Fruit fly (Drosophila melanogaster) whole organism, prepupa: Measurements from ENCODE around the gene CheB38a.
A peak's percentile ranks its signal among the peaks of the same experiment; 100 is the strongest.

Experiments used
- CG10631 ChIP-seq: fragments of 200-800 bp; sonication (Bioruptor generic); optimal IDR thresholded peaks from 2 replicates; lab custom pipeline; 2016; ENCODE audit warnings: missing biosample characterization, missing genetic modification characterization
- CG11902 ChIP-seq: fragments of 200-800 bp; sonication (Bioruptor generic); optimal IDR thresholded peaks from 3 replicates; lab custom pipeline; 2016; ENCODE audit warnings: missing biosample characterization, missing genetic modification characterization
- CG15336 ChIP-seq: fragments of 200-800 bp; sonication (Bioruptor generic); IDR thresholded peaks from 2 replicates; pipeline ENCODE4 v1.3.6; 2022; ENCODE audit warnings: missing biosample characterization, missing genetic modification characterization
- CG1621 ChIP-seq: fragments of 200-800 bp; sonication (Bioruptor generic); optimal IDR thresholded peaks from 3 replicates; lab custom pipeline; 2018; ENCODE audit warnings: missing biosample characterization, mild to moderate bottlenecking, missing genetic modification characterization
- CG16779 ChIP-seq: fragments of 200-800 bp; sonication (Bioruptor generic); optimal IDR thresholded peaks from 3 replicates; lab custom pipeline; 2017; ENCODE audit warnings: missing biosample characterization, mild to moderate bottlenecking, missing genetic modification characterization
- CG3032 ChIP-seq: fragments of 200-800 bp; optimal IDR thresholded peaks from 2 replicates; lab custom pipeline; 2019; ENCODE audit warnings: missing biosample characterization, mild to moderate bottlenecking, missing genetic modification characterization, moderate library complexity
- CG31627 ChIP-seq: fragments of 200-800 bp; sonication (Bioruptor generic); optimal IDR thresholded peaks from 3 replicates; lab custom pipeline; 2016; ENCODE audit warnings: missing biosample characterization, missing genetic modification characterization
- CG34406 ChIP-seq: fragments of 200-800 bp; sonication (Bioruptor generic); optimal IDR thresholded peaks from 3 replicates; lab custom pipeline; 2016; ENCODE audit warnings: missing biosample characterization, missing genetic modification characterization
- CG3919 ChIP-seq: fragments of 200-800 bp; sonication (Bioruptor generic); optimal IDR thresholded peaks from 3 replicates; lab custom pipeline; 2016; ENCODE audit warnings: missing biosample characterization, missing genetic modification characterization
- CG4318 ChIP-seq: fragments of 200-800 bp; sonication (Bioruptor generic); optimal IDR thresholded peaks from 3 replicates; lab custom pipeline; 2017; ENCODE audit warnings: missing biosample characterization, mild to moderate bottlenecking, missing genetic modification characterization
- CG6163 ChIP-seq: fragments of 200-800 bp; sonication (Bioruptor generic); IDR thresholded peaks from 3 replicates; pipeline ENCODE4 v1.3.6; 2022; ENCODE audit warnings: missing biosample characterization, missing genetic modification characterization
- CG6276 ChIP-seq: fragments of 200-800 bp; sonication (Bioruptor generic); optimal IDR thresholded peaks from 2 replicates; lab custom pipeline; 2017; ENCODE audit warnings: missing biosample characterization, mild to moderate bottlenecking, missing genetic modification characterization
- CG6808 ChIP-seq: fragments of 200-800 bp; sonication (Bioruptor generic); optimal IDR thresholded peaks from 3 replicates; lab custom pipeline; 2017; ENCODE audit warnings: missing biosample characterization, missing genetic modification characterization, mild to moderate bottlenecking, moderate library complexity, missing genetic modification reagents
- CG6854 ChIP-seq: fragments of 200-800 bp; sonication (Bioruptor generic); optimal IDR thresholded peaks from 2 replicates; lab custom pipeline; 2017; ENCODE audit warnings: missing biosample characterization, mild to moderate bottlenecking, missing genetic modification characterization
- CG8119 ChIP-seq: fragments of 200-800 bp; sonication (Bioruptor generic); IDR thresholded peaks from 3 replicates; pipeline ENCODE4 v1.3.6; 2022; ENCODE audit warnings: missing biosample characterization, missing genetic modification characterization
- CG9139 ChIP-seq: fragments of 200-800 bp; sonication (Bioruptor generic); optimal IDR thresholded peaks from 3 replicates; lab custom pipeline; 2017; ENCODE audit warnings: missing biosample characterization, mild to moderate bottlenecking, missing genetic modification characterization
- Eip75B ChIP-seq: fragments of 200-800 bp; sonication (Bioruptor generic); optimal IDR thresholded peaks from 3 replicates; lab custom pipeline; 2016; ENCODE audit warnings: missing biosample characterization, missing genetic modification characterization
- Eip93F ChIP-seq: fragments of 200-800 bp; sonication (Bioruptor generic); optimal IDR thresholded peaks from 2 replicates; lab custom pipeline; 2016; ENCODE audit warnings: missing biosample characterization, mild to moderate bottlenecking, missing genetic modification characterization
- Ets21C ChIP-seq: fragments of 200-800 bp; sonication (Bioruptor generic); optimal IDR thresholded peaks from 3 replicates; lab custom pipeline; 2016; ENCODE audit warnings: missing biosample characterization, missing genetic modification characterization
- Ets96B ChIP-seq: fragments of 200-800 bp; optimal IDR thresholded peaks from 2 replicates; lab custom pipeline; 2019; ENCODE audit warnings: missing biosample characterization, mild to moderate bottlenecking, missing genetic modification characterization, moderate library complexity
- Gug ChIP-seq: fragments of 200-800 bp; sonication (Bioruptor generic); IDR thresholded peaks from 2 replicates; pipeline ENCODE4 v1.3.6; 2022; ENCODE audit warnings: missing biosample characterization, missing genetic modification characterization
- Hr38 ChIP-seq: sonication (Bioruptor generic); optimal IDR thresholded peaks from 2 replicates; lab custom pipeline; 2016; ENCODE audit warnings: missing biosample characterization, missing genetic modification characterization
- Hr39 ChIP-seq: fragments of 200-800 bp; sonication (Bioruptor generic); optimal IDR thresholded peaks from 2 replicates; lab custom pipeline; 2016; ENCODE audit warnings: missing biosample characterization, missing genetic modification characterization
- Hr4 ChIP-seq: fragments of 200-800 bp; sonication (Bioruptor generic); optimal IDR thresholded peaks from 3 replicates; lab custom pipeline; 2016; ENCODE audit warnings: missing biosample characterization, missing genetic modification characterization
- Lpt ChIP-seq: fragments of 200-800 bp; sonication (Bioruptor generic); optimal IDR thresholded peaks from 3 replicates; lab custom pipeline; 2016; ENCODE audit warnings: missing biosample characterization, missing genetic modification characterization
- Met ChIP-seq: fragments of 200-800 bp; sonication (Bioruptor generic); optimal IDR thresholded peaks from 3 replicates; lab custom pipeline; 2016; ENCODE audit warnings: missing biosample characterization, missing genetic modification characterization
- Smox ChIP-seq: fragments of 200-800 bp; sonication (Bioruptor generic); optimal IDR thresholded peaks from 3 replicates; lab custom pipeline; 2016; ENCODE audit warnings: missing biosample characterization, missing genetic modification characterization
- Sox14 ChIP-seq: fragments of 200-800 bp; sonication (Bioruptor generic); optimal IDR thresholded peaks from 3 replicates; lab custom pipeline; 2016; ENCODE audit warnings: missing biosample characterization, missing genetic modification characterization
- Sox15 ChIP-seq: fragments of 200-800 bp; sonication (Bioruptor generic); optimal IDR thresholded peaks from 3 replicates; lab custom pipeline; 2016; ENCODE audit warnings: missing biosample characterization, missing genetic modification characterization
- achi ChIP-seq: fragments of 200-800 bp; sonication (Bioruptor generic); optimal IDR thresholded peaks from 3 replicates; lab custom pipeline; 2016; ENCODE audit warnings: missing biosample characterization, missing genetic modification characterization
- acj6 ChIP-seq: fragments of 200-800 bp; sonication (Bioruptor generic); optimal IDR thresholded peaks from 3 replicates; lab custom pipeline; 2016; ENCODE audit warnings: missing biosample characterization, missing genetic modification characterization
- cyc ChIP-seq: fragments of 200-800 bp; sonication (Bioruptor generic); optimal IDR thresholded peaks from 3 replicates; lab custom pipeline; 2016; ENCODE audit warnings: missing biosample characterization, missing genetic modification characterization
- dac ChIP-seq: fragments of 200-800 bp; sonication (Bioruptor generic); optimal IDR thresholded peaks from 2 replicates; lab custom pipeline; 2017; ENCODE audit warnings: missing biosample characterization, mild to moderate bottlenecking, missing genetic modification characterization
- dsx ChIP-seq: fragments of 200-800 bp; optimal IDR thresholded peaks from 3 replicates; lab custom pipeline; 2019; ENCODE audit warnings: missing biosample characterization, mild to moderate bottlenecking, missing genetic modification characterization, moderate library complexity; ENCODE audit not compliant: poor library complexity, severe bottlenecking
- eg ChIP-seq: fragments of 200-800 bp; sonication (Bioruptor generic); IDR thresholded peaks from 3 replicates; pipeline ENCODE4 v1.3.6; 2022; ENCODE audit warnings: missing biosample characterization, missing genetic modification characterization
- fkh ChIP-seq: fragments of 200-800 bp; sonication (Bioruptor generic); optimal IDR thresholded peaks from 3 replicates; lab custom pipeline; 2017; ENCODE audit warnings: missing biosample characterization, mild to moderate bottlenecking, missing genetic modification characterization, moderate library complexity
- lz ChIP-seq: fragments of 200-800 bp; sonication (Bioruptor generic); optimal IDR thresholded peaks from 3 replicates; lab custom pipeline; 2016; ENCODE audit warnings: missing biosample characterization, missing genetic modification characterization
- net ChIP-seq: fragments of 200-800 bp; sonication (Bioruptor generic); optimal IDR thresholded peaks from 3 replicates; lab custom pipeline; 2016; ENCODE audit warnings: missing biosample characterization, missing genetic modification characterization
- spab ChIP-seq: fragments of 200-800 bp; sonication (Bioruptor generic); optimal IDR thresholded peaks from 2 replicates; lab custom pipeline; 2017; ENCODE audit warnings: missing biosample characterization, mild to moderate bottlenecking, missing genetic modification characterization, missing genetic modification reagents
- ss ChIP-seq, 2 experiments: fragments of 200-800 bp; sonication (Bioruptor generic); optimal IDR thresholded peaks; 2 replicates in 1 of 2; 3 replicates in 1 of 2; lab custom pipeline; 2017 to 2018; ENCODE audit warnings: mild to moderate bottlenecking in 2 of 2, missing biosample characterization in 2 of 2, missing genetic modification characterization in 2 of 2, moderate library complexity in 1 of 2
- svp ChIP-seq: fragments of 200-800 bp; sonication (Bioruptor generic); peaks from one replicate; lab custom pipeline; 2016; ENCODE audit warnings: missing biosample characterization, missing genetic modification characterization
- vri ChIP-seq: fragments of 200-800 bp; sonication (Bioruptor generic); optimal IDR thresholded peaks from 3 replicates; lab custom pipeline; 2016; ENCODE audit warnings: missing biosample characterization, mild to moderate bottlenecking, missing genetic modification characterization

Gene CheB38a

dm6 chr2L:20828701-20829100 lies 10.4 kb upstream of the CheB38a start:
- TF ChIP-seq Eip93F (GFP tag; lab: Kevin White, UChicago) (no peak), acj6 (GFP tag; lab: Kevin White, UChicago) (no peak), CG8119 (GFP tag; lab: Robert Waterston, UW) (no peak), fkh (no peak), svp (GFP tag; lab: Kevin White, UChicago) (no peak), Ets96B (tag; lab: Kevin White, UChicago) (no peak), Hr38 (GFP tag; lab: Kevin White, UChicago) (no peak), Hr4 (no peak), Sox15 (GFP tag; lab: Kevin White, UChicago) (no peak)
- TF ChIP-seq, all 60 proteins: peak for 0

DNA sequence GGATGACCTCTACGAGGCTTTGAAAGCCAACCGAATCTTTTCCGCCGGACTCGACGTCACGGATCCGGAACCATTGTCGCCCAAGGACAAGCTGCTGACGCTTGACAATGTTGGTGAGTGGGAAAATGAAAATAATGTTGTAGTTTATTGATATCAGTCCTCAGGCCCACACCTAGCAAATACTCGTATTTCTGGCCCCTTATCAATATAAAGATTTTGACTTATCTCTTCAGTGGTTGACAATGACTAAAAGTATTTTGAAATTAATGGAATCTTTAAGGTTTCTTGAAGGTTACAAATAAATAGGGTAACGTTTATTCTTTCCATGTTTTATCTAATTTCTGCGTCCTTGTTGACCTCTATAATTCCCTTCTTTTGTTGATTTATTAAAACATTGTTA lies 8.7 kb upstream of the CheB38a start:
- TF ChIP-seq Smox (no peak), CG4318 (GFP tag; lab: Kevin White, UChicago) (no peak), CG15336 (GFP tag; lab: Robert Waterston, UW) (no peak), CG6808 (no peak), CG34406 (GFP tag; lab: Kevin White, UChicago) (no peak), acj6 (GFP tag; lab: Kevin White, UChicago) (no peak), CG3032 (tag; lab: Kevin White, UChicago) (no peak), CG16779 (tag; lab: Kevin White, UChicago) (no peak), CG11902 (GFP tag; lab: Kevin White, UChicago) (no peak), CG8119 (GFP tag; lab: Robert Waterston, UW) (no peak), spab (GFP tag; lab: Kevin White, UChicago) (no peak), dac (no peak), CG6276 (GFP tag; lab: Kevin White, UChicago) (no peak)

- TF ChIP-seq Eip75B (GFP tag; lab: Kevin White, UChicago) = no peak
- no peak for TF ChIP-seq lz
- no peak for TF ChIP-seq CG4318 (GFP tag; lab: Kevin White, UChicago)
- no peak for TF ChIP-seq dac
- TF ChIP-seq Sox14 = no peak
- TF ChIP-seq svp (GFP tag; lab: Kevin White, UChicago) = no peak
- TF ChIP-seq CG6163 = no peak
- TF ChIP-seq CG34406 (GFP tag; lab: Kevin White, UChicago) = no peak
- no peak for TF ChIP-seq acj6 (GFP tag; lab: Kevin White, UChicago)
- no peak for TF ChIP-seq fkh
- TF ChIP-seq Hr39 (GFP tag; lab: Kevin White, UChicago) = no peak
- TF ChIP-seq Ets21C = no peak
- TF ChIP-seq achi (GFP tag; lab: Kevin White, UChicago) = no peak
- no peak for TF ChIP-seq vri (GFP tag; lab: Kevin White, UChicago)
- no peak for TF ChIP-seq net (GFP tag; lab: Kevin White, UChicago)
- TF ChIP-seq Hr38 (GFP tag; lab: Kevin White, UChicago) = no peak
- TF ChIP-seq CG6808 = no peak
- TF ChIP-seq Lpt (GFP tag; lab: Kevin White, UChicago) = no peak
- TF ChIP-seq cyc = no peak
- TF ChIP-seq CG3919 (GFP tag; lab: Kevin White, UChicago) = no peak
- TF ChIP-seq, all 60 proteins: peak for 0
These were observed 7.9 kb upstream of the CheB38a start for dm6 chr2L:20826226-20826625.

DNA sequence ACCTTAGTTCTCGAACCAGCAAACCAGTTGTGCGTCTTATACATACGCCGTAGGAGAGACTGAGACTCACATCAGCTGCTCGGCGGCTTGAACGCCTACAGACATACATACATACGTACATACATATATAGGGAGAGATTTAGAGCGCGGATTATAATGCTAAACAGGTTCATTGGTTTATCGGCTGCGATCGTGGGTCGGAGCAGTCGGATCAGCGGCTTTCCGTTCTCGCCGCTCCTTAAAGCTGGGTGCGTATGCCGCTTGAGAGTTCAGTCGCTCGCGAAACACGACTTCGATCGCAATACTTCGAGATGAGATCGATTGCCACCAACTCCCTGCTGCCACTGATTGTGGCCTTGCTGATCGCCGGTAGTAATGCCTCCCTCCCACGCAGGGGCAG lies 6.9 kb upstream of the CheB38a start:
- no peak for TF ChIP-seq CG31627
- peak; percentile 38; the same call in 2 of the 3 replicates for TF ChIP-seq eg
- peak; percentile 3 for TF ChIP-seq CG10631 (GFP tag; lab: Kevin White, UChicago)
- TF ChIP-seq Hr39 (GFP tag; lab: Kevin White, UChicago) = no peak
- 0 out of 2 replicates have a peak, but pooled peaks have one; percentile 12 for TF ChIP-seq CG15336 (GFP tag; lab: Robert Waterston, UW)
- no peak for TF ChIP-seq CG11902 (GFP tag; lab: Kevin White, UChicago)
- TF ChIP-seq CG6276 (GFP tag; lab: Kevin White, UChicago) = no peak
- TF ChIP-seq ss (GFP tag; optimal IDR thresholded peaks at IDR 0.05; lab: Kevin White, UChicago) = peak; percentile 38 to 53
- peak; percentile 32 for TF ChIP-seq CG6808
- peak; percentile 41 for TF ChIP-seq CG1621 (tag; lab: Kevin White, UChicago)
- TF ChIP-seq dsx = peak; percentile 4
- TF ChIP-seq Gug = no peak
- TF ChIP-seq Met (GFP tag; lab: Kevin White, UChicago) = no peak
- TF ChIP-seq CG6854 (GFP tag; lab: Kevin White, UChicago) = peak; percentile 20
- peak; percentile 83 for TF ChIP-seq svp (GFP tag; lab: Kevin White, UChicago)
- peak; percentile 21 for TF ChIP-seq CG9139 (GFP tag; lab: Kevin White, UChicago)
